Worm (Caenorhabditis elegans): ENCODE data around the gene F36G9.15.

The F36G9.15 gene

ce11 chrV:16009564-16009963 lies 21.6 kb upstream of the F36G9.15 start, which contains the start of gene str-233:
TSS of gene str-233 (minus strand) at chrV:16009664.
- TF ChIP-seq egl-13 (tag; optimal IDR thresholded peaks at IDR 0.05) (no peak), ets-5 (GFP tag; IDR thresholded peaks at IDR 0.05) (no peak), F16B12.6 (tag; optimal IDR thresholded peaks at IDR 0.05) (no peak), efl-1 (optimal IDR thresholded peaks at IDR 0.05) (no peak), efl-1 (GFP tag; optimal IDR thresholded peaks at IDR 0.05 in 1 of 2) (no peak), nhr-19 (GFP tag; conservative IDR thresholded peaks at IDR 0.05) (no peak), lsy-2 (tag; optimal IDR thresholded peaks at IDR 0.05) (no peak), C34B4.2 (tag; optimal IDR thresholded peaks at IDR 0.05) (no peak), C04F5.9 (tag; optimal IDR thresholded peaks at IDR 0.05) (no peak), tlp-1 (tag; optimal IDR thresholded peaks at IDR 0.05) (no peak), hlh-17 (GFP tag; optimal IDR thresholded peaks at IDR 0.05; ENCODE audit: borderline replicate concordance) (no peak), Y116A8C.19 (tag; optimal IDR thresholded peaks at IDR 0.05; ENCODE audit: borderline replicate concordance) (no peak), lin-39 (tag; optimal IDR thresholded peaks at IDR 0.05) (no peak), lin-35 (GFP tag; optimal IDR thresholded peaks at IDR 0.05) (no peak), unc-86 (tag; optimal IDR thresholded peaks at IDR 0.05) (no peak), nhr-237 (tag; optimal IDR thresholded peaks at IDR 0.05) (no peak), nhr-90 (tag; optimal IDR thresholded peaks at IDR 0.05; ENCODE audit: poor library complexity) (no peak), hpl-2 (GFP tag; optimal IDR thresholded peaks at IDR 0.05) (no peak), blmp-1 (tag; optimal IDR thresholded peaks at IDR 0.05) (no peak), ztf-11 (tag; optimal IDR thresholded peaks at IDR 0.05) (no peak)

DNA sequence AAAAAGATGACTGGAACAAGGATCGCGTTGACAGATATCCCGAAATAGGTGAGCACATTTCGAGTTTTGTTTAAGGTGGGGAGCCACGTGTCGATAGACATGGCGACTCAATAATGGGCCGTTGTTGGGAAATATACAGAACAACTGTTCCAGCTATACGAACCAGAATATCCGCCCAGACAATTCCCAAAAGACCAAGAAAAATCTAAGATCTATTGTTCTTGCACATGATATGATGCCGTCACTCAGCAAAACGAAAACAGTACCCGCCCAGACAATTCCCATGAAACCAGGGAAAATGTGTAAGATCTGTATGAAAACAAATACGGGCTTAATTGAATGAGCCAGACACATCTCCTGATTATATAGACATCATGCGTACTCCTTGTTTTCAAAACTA lies 19.5 kb upstream of the F36G9.15 start, which contains the start of gene str-231:
Gene str-231 (minus strand): TSS at position 101 of the 400 bp plus-strand sequence.
- no peak for TF ChIP-seq lin-15B (tag; optimal IDR thresholded peaks at IDR 0.05)
- TF ChIP-seq zag-1 (tag; optimal IDR thresholded peaks at IDR 0.05), result no peak
- no peak for TF ChIP-seq unc-86 (tag; optimal IDR thresholded peaks at IDR 0.05)
- no peak for TF ChIP-seq ama-1 (optimal IDR thresholded peaks at IDR 0.05)
- no peak for TF ChIP-seq nhr-76 (tag; optimal IDR thresholded peaks at IDR 0.05)
- no peak for TF ChIP-seq sup-37 (GFP tag; optimal IDR thresholded peaks at IDR 0.05)
- TF ChIP-seq xbp-1 (tag; optimal IDR thresholded peaks at IDR 0.05), result no peak
- TF ChIP-seq fkh-8 (tag; optimal IDR thresholded peaks at IDR 0.05), result peak; percentile 38
- TF ChIP-seq efl-1 (optimal IDR thresholded peaks at IDR 0.05), result no peak
- peak in 1 of 2 experiments; percentile 45 for TF ChIP-seq efl-1 (GFP tag; optimal IDR thresholded peaks at IDR 0.05 in 1 of 2)

DNA sequence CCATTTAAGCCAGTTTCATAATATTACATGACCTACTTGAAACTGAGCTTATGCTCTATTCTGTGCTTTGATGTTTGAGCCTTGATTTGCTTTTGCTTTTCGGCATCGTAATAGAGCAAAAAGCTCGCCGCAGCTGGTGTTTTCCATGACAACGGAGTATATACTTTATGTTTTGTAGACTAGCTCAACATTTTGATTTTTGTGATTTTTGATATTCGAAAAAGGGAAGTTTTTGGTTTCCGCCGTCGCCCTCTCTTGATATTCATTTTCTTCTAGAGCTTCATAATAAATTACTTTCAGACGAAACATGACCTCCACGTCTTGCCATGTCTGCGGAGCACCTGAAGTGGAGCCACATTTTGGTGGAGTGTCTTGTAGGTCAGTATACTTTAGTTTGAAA lies 14.3 kb upstream of the F36G9.15 start, which contains the start of gene nhr-63:
Gene nhr-63 (plus strand): TSS at position 301 of the 400 bp plus-strand sequence.
- TF ChIP-seq efl-1 (optimal IDR thresholded peaks at IDR 0.05) (no peak), efl-1 (GFP tag; optimal IDR thresholded peaks at IDR 0.05 in 1 of 2) (peak in 1 of 2 experiments; percentile 3), nhr-84 (tag; optimal IDR thresholded peaks at IDR 0.05) (no peak)

ce11 chrV:16000433-16000832 lies 12.5 kb upstream of the F36G9.15 start, which contains the start of gene nhr-50:
TSS of gene nhr-50 (minus strand) at chrV:16000631.
- peak; percentile 10 for TF ChIP-seq rnt-1 (tag; optimal IDR thresholded peaks at IDR 0.05)
- no peak for TF ChIP-seq unc-86 (tag; optimal IDR thresholded peaks at IDR 0.05)
- TF ChIP-seq lsy-2 (tag; optimal IDR thresholded peaks at IDR 0.05), result peak; percentile 2 to 43
- TF ChIP-seq hlh-4 (tag; optimal IDR thresholded peaks at IDR 0.05), result peak; percentile 80
- peak; percentile 46 for TF ChIP-seq snu-23 (GFP tag; optimal IDR thresholded peaks at IDR 0.05)
- TF ChIP-seq pax-3 (tag; optimal IDR thresholded peaks at IDR 0.05), result peak; percentile 36
- TF ChIP-seq nhr-20 (tag; optimal IDR thresholded peaks at IDR 0.05), result peak; percentile 70
- peak; percentile 69 for TF ChIP-seq skn-1 (tag; optimal IDR thresholded peaks at IDR 0.05)
- TF ChIP-seq ceh-82 (tag; optimal IDR thresholded peaks at IDR 0.05), result peak in 2 of 3 experiments; percentile 16 to 49
- TF ChIP-seq blmp-1 (tag; optimal IDR thresholded peaks at IDR 0.05), result peak; percentile 88
- peak in 1 of 2 experiments; percentile 26 for TF ChIP-seq egl-27 (tag; optimal IDR thresholded peaks at IDR 0.05)
- peak; percentile 84 for TF ChIP-seq lin-14 (GFP tag; optimal IDR thresholded peaks at IDR 0.05)
- TF ChIP-seq fkh-8 (tag; optimal IDR thresholded peaks at IDR 0.05), result peak; percentile 88
- TF ChIP-seq tbx-2 (tag; optimal IDR thresholded peaks at IDR 0.05), result peak; percentile 11
- peak; percentile 51 for TF ChIP-seq nhr-77 (tag; optimal IDR thresholded peaks at IDR 0.05)
- no peak for TF ChIP-seq ceh-63 (GFP tag; optimal IDR thresholded peaks at IDR 0.05)
- TF ChIP-seq ceh-90 (tag; optimal IDR thresholded peaks at IDR 0.05), result no peak
- peak in 1 of 2 experiments; percentile 53 for TF ChIP-seq mdl-1 (tag; optimal IDR thresholded peaks at IDR 0.05)
- peak; percentile 81 for TF ChIP-seq nhr-71 (tag; optimal IDR thresholded peaks at IDR 0.05)
- TF ChIP-seq efl-1 (optimal IDR thresholded peaks at IDR 0.05), result peak; percentile 28 to 36
- TF ChIP-seq efl-1 (GFP tag; optimal IDR thresholded peaks at IDR 0.05 in 1 of 2), result peak; percentile 15 to 95
- no peak for TF ChIP-seq dsc-1 (tag; optimal IDR thresholded peaks at IDR 0.05)
- no peak for TF ChIP-seq ztf-11 (tag; optimal IDR thresholded peaks at IDR 0.05)
- TF ChIP-seq xbp-1 (tag; optimal IDR thresholded peaks at IDR 0.05), result peak; percentile 17
- TF ChIP-seq nhr-237 (tag; optimal IDR thresholded peaks at IDR 0.05), result peak; percentile 18
- TF ChIP-seq fos-1 (tag; optimal IDR thresholded peaks at IDR 0.05), result peak; percentile 91
- TF ChIP-seq mep-1 (tag; optimal IDR thresholded peaks at IDR 0.05), result peak; percentile 25
- TF ChIP-seq sox-4 (tag; optimal IDR thresholded peaks at IDR 0.05), result peak; percentile 7
